Worm (Caenorhabditis elegans) whole organism, late embryonic: Measurements from ENCODE around the gene spe-36.

Experiments used
- C08G9.2 ChIP-seq: sonication (generic microtip); optimal IDR thresholded peaks from 2 replicates; lab custom pipeline; 2016; ENCODE audit warnings: mild to moderate bottlenecking, missing genetic modification characterization, moderate library complexity, missing compliant biosample characterization
- C38D4.7 ChIP-seq: fragments of 200-800 bp; sonication (Bioruptor generic); optimal IDR thresholded peaks from 2 replicates; lab custom pipeline; 2018; ENCODE audit warnings: mild to moderate bottlenecking, missing genetic modification characterization, moderate library complexity, missing compliant biosample characterization
- K09A11.1 ChIP-seq: sonication (generic microtip); optimal IDR thresholded peaks from 2 replicates; lab custom pipeline; 2017; ENCODE audit warnings: antibody characterized with exemption, mild to moderate bottlenecking, missing genetic modification characterization, missing compliant biosample characterization; ENCODE audit not compliant: insufficient read depth
- T23F11.4 ChIP-seq: fragments of 200-800 bp; sonication (Bioruptor generic); optimal IDR thresholded peaks from 2 replicates; lab custom pipeline; 2018; ENCODE audit warnings: mild to moderate bottlenecking, missing genetic modification characterization, missing compliant biosample characterization
- ahr-1 ChIP-seq: sonication (generic microtip); optimal IDR thresholded peaks from 2 replicates; lab custom pipeline; 2016; ENCODE audit warnings: missing genetic modification characterization, missing compliant biosample characterization
- ama-1 ChIP-seq: fragments of 150-350 bp; optimal IDR thresholded peaks from 2 replicates; lab custom pipeline; 2014
- ceh-14 ChIP-seq: sonication (generic microtip); optimal IDR thresholded peaks from 2 replicates; lab custom pipeline; 2016; ENCODE audit warnings: missing genotype, missing genetic modification characterization, missing compliant biosample characterization
- ceh-18 ChIP-seq: sonication (generic microtip); optimal IDR thresholded peaks from 2 replicates; lab custom pipeline; 2016; ENCODE audit warnings: missing genetic modification characterization, missing compliant biosample characterization
- ceh-19 ChIP-seq: fragments of 200-800 bp; sonication (Bioruptor generic); optimal IDR thresholded peaks from 2 replicates; lab custom pipeline; 2018; ENCODE audit warnings: mild to moderate bottlenecking, missing genetic modification characterization, missing compliant biosample characterization
- ceh-2 ChIP-seq: sonication (generic microtip); optimal IDR thresholded peaks from 2 replicates; lab custom pipeline; 2016; ENCODE audit warnings: missing genotype, missing genetic modification characterization, missing compliant biosample characterization
- ceh-30 ChIP-seq: fragments of 150-350 bp; optimal IDR thresholded peaks from 2 replicates; lab custom pipeline; 2014; ENCODE audit warnings: missing biosample characterization, missing genetic modification characterization
- ceh-31 ChIP-seq: sonication (generic microtip); optimal IDR thresholded peaks from 2 replicates; lab custom pipeline; 2016; ENCODE audit warnings: missing genetic modification characterization, missing compliant biosample characterization
- ceh-45 ChIP-seq: fragments of 200-800 bp; sonication (Bioruptor generic); IDR thresholded peaks from 2 replicates; pipeline ENCODE4 v1.3.6; 2022; ENCODE audit warnings: missing genetic modification reagents, missing genetic modification characterization, missing compliant biosample characterization
- ceh-48 ChIP-seq: sonication (generic microtip); optimal IDR thresholded peaks from 2 replicates; lab custom pipeline; 2016; ENCODE audit warnings: missing genetic modification characterization, inconsistent platforms, missing compliant biosample characterization
- ceh-6 ChIP-seq: fragments of 200-800 bp; sonication (Bioruptor generic); optimal IDR thresholded peaks from 2 replicates; lab custom pipeline; 2018; ENCODE audit warnings: mild to moderate bottlenecking, missing genetic modification characterization, missing compliant biosample characterization
- ceh-9 ChIP-seq: sonication (generic microtip); optimal IDR thresholded peaks from 2 replicates; lab custom pipeline; 2016; ENCODE audit warnings: mild to moderate bottlenecking, missing genetic modification characterization, inconsistent platforms, missing compliant biosample characterization
- dve-1 ChIP-seq: sonication (generic microtip); optimal IDR thresholded peaks from 2 replicates; lab custom pipeline; 2017; ENCODE audit warnings: antibody characterized with exemption, mild to moderate bottlenecking, missing genetic modification characterization, missing compliant biosample characterization
- eyg-1 ChIP-seq: sonication (generic microtip); optimal IDR thresholded peaks from 2 replicates; lab custom pipeline; 2016; ENCODE audit warnings: missing genotype, missing genetic modification characterization, missing compliant biosample characterization
- hlh-30 ChIP-seq: sonication (generic microtip); optimal IDR thresholded peaks from 2 replicates; lab custom pipeline; 2017; ENCODE audit warnings: antibody characterized with exemption, missing genetic modification characterization, missing compliant biosample characterization; ENCODE audit not compliant: insufficient read depth
- hlh-6 ChIP-seq: sonication (generic microtip); optimal IDR thresholded peaks from 2 replicates; lab custom pipeline; 2016; ENCODE audit warnings: missing genotype, missing genetic modification characterization, missing compliant biosample characterization
- hlh-8 ChIP-seq: sonication (generic microtip); optimal IDR thresholded peaks from 2 replicates; lab custom pipeline; 2016; ENCODE audit warnings: missing genotype, missing genetic modification characterization, missing compliant biosample characterization
- madf-2 ChIP-seq: sonication (generic microtip); optimal IDR thresholded peaks from 2 replicates; lab custom pipeline; 2017; ENCODE audit warnings: missing genetic modification characterization, missing compliant biosample characterization
- mec-3 ChIP-seq: sonication (generic microtip); optimal IDR thresholded peaks from 2 replicates; lab custom pipeline; 2016; ENCODE audit warnings: borderline replicate concordance, missing genetic modification characterization, missing compliant biosample characterization
- nfya-1 ChIP-seq: sonication (generic microtip); optimal IDR thresholded peaks from 2 replicates; lab custom pipeline; 2017; ENCODE audit warnings: missing genetic modification characterization, mild to moderate bottlenecking, missing compliant biosample characterization, antibody characterized with exemption, moderate library complexity
- nhr-11 ChIP-seq: fragments of 150-350 bp; optimal IDR thresholded peaks from 2 replicates; lab custom pipeline; 2014; ENCODE audit warnings: missing biosample characterization, missing genetic modification characterization
- npax-4 ChIP-seq: sonication (generic microtip); optimal IDR thresholded peaks from 2 replicates; lab custom pipeline; 2016; ENCODE audit warnings: missing genetic modification characterization, missing compliant biosample characterization
- pag-3 ChIP-seq: sonication (generic microtip); optimal IDR thresholded peaks from 2 replicates; lab custom pipeline; 2016; ENCODE audit warnings: missing compliant biosample characterization, missing genetic modification characterization, borderline replicate concordance
- pat-9 ChIP-seq: fragments of 200-800 bp; sonication (Bioruptor generic); optimal IDR thresholded peaks from 2 replicates; lab custom pipeline; 2018; ENCODE audit warnings: mild to moderate bottlenecking, missing genetic modification characterization, moderate library complexity, missing compliant biosample characterization
- pha-2 ChIP-seq: sonication (generic microtip); optimal IDR thresholded peaks from 2 replicates; lab custom pipeline; 2017; ENCODE audit warnings: mild to moderate bottlenecking, missing genetic modification characterization, missing compliant biosample characterization
- pha-4 ChIP-seq: fragments of 150-350 bp; optimal IDR thresholded peaks from 2 replicates; lab custom pipeline; 2018; ENCODE audit warnings: missing biosample characterization, missing genetic modification reagents, missing genetic modification characterization
- pros-1 ChIP-seq: fragments of 150-350 bp; optimal IDR thresholded peaks from 2 replicates; lab custom pipeline; 2014; ENCODE audit warnings: missing biosample characterization, missing genetic modification reagents, missing genetic modification characterization
- ref-2 ChIP-seq: sonication (generic microtip); optimal IDR thresholded peaks from 2 replicates; lab custom pipeline; 2016; ENCODE audit warnings: missing genetic modification characterization, missing compliant biosample characterization
- sdc-2 ChIP-seq: sonication (generic microtip); optimal IDR thresholded peaks from 2 replicates; lab custom pipeline; 2016; ENCODE audit warnings: missing genotype, missing genetic modification characterization, missing compliant biosample characterization
- sox-4 ChIP-seq: sonication (generic microtip); optimal IDR thresholded peaks from 2 replicates; lab custom pipeline; 2017; ENCODE audit warnings: mild to moderate bottlenecking, missing genetic modification characterization, inconsistent platforms, missing compliant biosample characterization
- tbx-2 ChIP-seq: sonication (generic microtip); optimal IDR thresholded peaks from 2 replicates; lab custom pipeline; 2016; ENCODE audit warnings: missing genetic modification characterization, missing compliant biosample characterization
- ttx-3 ChIP-seq: sonication (generic microtip); optimal IDR thresholded peaks from 2 replicates; lab custom pipeline; 2016; ENCODE audit warnings: missing genetic modification reagents, missing genetic modification characterization, missing compliant biosample characterization
- unc-3 ChIP-seq, 2 experiments: fragments of 200-800 bp in 1 of 2; sonication (Bioruptor generic) in 1 of 2; sonication (generic microtip) in 1 of 2; conservative IDR thresholded peaks in 1 of 2; optimal IDR thresholded peaks in 1 of 2; 2 replicates each; pipeline versions ENCODE4 v1.3.6 to Lab custom; 2016 to 2022; ENCODE audit warnings: missing compliant biosample characterization in 2 of 2, missing genetic modification characterization in 2 of 2, missing genetic modification reagents in 1 of 2
- unc-42 ChIP-seq: sonication (generic microtip); optimal IDR thresholded peaks from 2 replicates; lab custom pipeline; 2016; ENCODE audit warnings: missing genotype, missing genetic modification characterization, missing compliant biosample characterization
- unc-55 ChIP-seq: sonication (generic microtip); optimal IDR thresholded peaks from 2 replicates; lab custom pipeline; 2017; ENCODE audit warnings: missing biosample characterization, missing genetic modification reagents, missing genetic modification characterization

Gene spe-36

DNA sequence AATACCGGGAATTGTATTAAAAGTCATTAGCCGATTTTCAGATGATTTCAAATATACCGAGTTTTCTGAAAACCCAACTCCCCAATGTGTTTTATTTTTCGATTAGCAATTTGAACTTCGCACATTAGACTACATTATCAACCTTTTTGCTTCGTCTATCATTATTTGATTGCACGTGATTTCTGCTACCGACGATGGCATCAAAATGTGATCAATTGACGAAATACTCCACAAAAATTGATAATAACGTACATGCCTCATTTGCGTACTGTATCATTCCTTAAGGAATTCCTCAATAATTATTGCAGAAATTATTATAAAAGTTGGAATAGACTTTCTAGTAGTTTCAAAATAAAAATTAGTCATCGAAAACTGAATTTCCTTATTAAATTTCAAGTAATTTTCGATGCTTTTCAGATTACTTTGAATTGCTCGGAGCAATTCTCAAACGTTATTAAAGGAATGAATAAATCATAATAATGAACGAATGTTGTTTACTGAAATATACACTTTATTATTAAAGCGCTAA is 31.8 kb upstream of the spe-36 start:
- TF ChIP-seq nfya-1 (tag; lab: Kevin White, UChicago) = no peak
- no peak for TF ChIP-seq pha-4 (tag; lab: Kevin White, UChicago)
- TF ChIP-seq K09A11.1 (tag; lab: Kevin White, UChicago) = no peak

DNA sequence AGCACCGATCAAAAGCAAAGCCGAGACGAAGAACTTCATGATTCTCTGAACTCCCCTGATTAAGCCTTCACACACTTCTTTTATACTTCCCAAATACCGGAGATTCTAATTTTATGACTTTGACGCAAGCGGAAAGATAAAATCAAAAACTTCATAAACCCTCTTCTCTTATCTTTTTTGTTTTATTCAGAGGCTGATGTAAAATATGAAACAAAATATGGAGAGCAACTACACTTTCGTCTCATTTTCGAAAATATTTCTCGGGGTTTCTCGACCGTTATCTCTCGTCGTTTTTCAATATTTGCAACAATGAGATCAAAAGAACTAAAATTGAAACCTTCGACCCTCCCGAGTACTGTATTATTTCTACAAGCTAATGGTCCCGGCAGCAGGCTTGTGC is 31.0 kb upstream of the spe-36 start, which contains the start of gene lys-4:
Gene lys-4 (minus strand): TSS at position 115 of the 400 bp plus-strand sequence.
- TF ChIP-seq K09A11.1 (tag; lab: Kevin White, UChicago) (no peak), unc-3 (GFP tag; conservative IDR thresholded peaks at IDR 0.05; lab: Robert Waterston, UW) (no peak), unc-3 (tag; optimal IDR thresholded peaks at IDR 0.05; lab: Kevin White, UChicago) (no peak), hlh-30 (tag; lab: Kevin White, UChicago) (no peak), nhr-11 (tag; lab: Kevin White, UChicago) (no peak), ceh-31 (tag; lab: Kevin White, UChicago) (no peak), pat-9 (tag; lab: Kevin White, UChicago) (no peak), ahr-1 (no peak), ceh-2 (tag; lab: Kevin White, UChicago) (no peak), C38D4.7 (GFP tag; lab: Kevin White, UChicago) (no peak), madf-2 (no peak), ttx-3 (tag; lab: Kevin White, UChicago) (no peak), ceh-14 (tag; lab: Kevin White, UChicago) (no peak), sdc-2 (tag; lab: Kevin White, UChicago) (no peak), ceh-18 (tag; lab: Kevin White, UChicago) (no peak), pha-4 (tag; lab: Kevin White, UChicago) (no peak), unc-55 (GFP tag; lab: Kevin White, UChicago) (no peak), pha-2 (tag; lab: Kevin White, UChicago) (no peak)

DNA sequence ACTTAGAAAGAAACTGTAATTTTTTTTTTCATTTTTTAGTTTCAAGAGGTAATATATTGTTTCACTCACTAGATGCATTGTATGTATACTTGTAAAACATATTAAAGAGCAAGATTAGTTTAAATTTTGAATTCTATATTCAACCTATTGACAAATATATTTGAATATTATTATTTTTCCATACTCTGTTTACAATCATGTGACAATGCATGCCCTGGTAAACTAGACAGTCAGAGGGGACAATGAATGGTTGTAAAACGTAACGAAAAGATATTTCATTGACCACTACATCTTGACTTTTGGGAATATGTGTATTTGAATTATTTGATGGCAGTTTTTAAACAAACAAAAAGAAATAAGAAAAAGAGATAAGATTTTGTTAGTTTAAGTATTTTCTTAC is 30.3 kb upstream of the spe-36 start:
- TF ChIP-seq mec-3 (tag; lab: Kevin White, UChicago) = no peak
- no peak for TF ChIP-seq hlh-30 (tag; lab: Kevin White, UChicago)
- no peak for TF ChIP-seq hlh-8
- TF ChIP-seq ceh-48 = no peak
- no peak for TF ChIP-seq unc-55 (GFP tag; lab: Kevin White, UChicago)
- no peak for TF ChIP-seq sox-4 (tag; lab: Kevin White, UChicago)
- no peak for TF ChIP-seq ref-2 (tag; lab: Kevin White, UChicago)
- TF ChIP-seq ceh-45 (GFP tag; lab: Robert Waterston, UW) = no peak
- no peak for TF ChIP-seq ama-1 (lab: Kevin White, UChicago)
- TF ChIP-seq C08G9.2 (tag; lab: Kevin White, UChicago) = no peak
- no peak for TF ChIP-seq tbx-2 (tag; lab: Kevin White, UChicago)
- TF ChIP-seq ceh-9 = no peak
- no peak for TF ChIP-seq T23F11.4
- no peak for TF ChIP-seq sdc-2 (tag; lab: Kevin White, UChicago)
- no peak for TF ChIP-seq hlh-6
- no peak for TF ChIP-seq eyg-1 (tag; lab: Kevin White, UChicago)
- no peak for TF ChIP-seq pros-1
- TF ChIP-seq unc-3 (GFP tag; conservative IDR thresholded peaks at IDR 0.05; lab: Robert Waterston, UW) = no peak
- no peak for TF ChIP-seq unc-3 (tag; optimal IDR thresholded peaks at IDR 0.05; lab: Kevin White, UChicago)
- no peak for TF ChIP-seq ceh-30
- TF ChIP-seq, all 69 proteins: peak for 0

DNA sequence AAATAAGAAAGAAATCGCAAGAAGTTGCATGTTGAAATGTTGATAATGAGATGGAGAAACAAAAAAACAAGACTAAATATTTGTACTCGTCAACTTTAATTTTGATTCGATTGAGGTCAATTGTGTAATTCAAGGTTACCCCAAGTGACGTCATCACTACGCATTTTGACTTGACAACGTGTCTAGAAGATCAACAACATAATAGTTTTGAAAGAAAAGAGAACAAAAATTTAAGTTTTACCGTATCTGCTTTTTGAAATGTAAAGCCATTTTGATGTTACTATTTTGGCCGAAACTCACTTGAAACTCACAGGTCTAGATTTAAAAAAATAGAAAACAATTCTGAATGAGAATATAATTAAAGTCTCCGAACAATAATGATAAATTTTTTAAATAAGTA is 28.8 kb upstream of the spe-36 start, which contains the start of gene dsl-5:
Gene dsl-5 (minus strand): TSS at position 101 of the 400 bp plus-strand sequence.
- TF ChIP-seq ref-2 (tag; lab: Kevin White, UChicago) (no peak), dve-1 (tag; lab: Kevin White, UChicago) (no peak), ceh-19 (GFP tag; lab: Kevin White, UChicago) (no peak), ceh-45 (GFP tag; lab: Robert Waterston, UW) (no peak), pros-1 (no peak), pag-3 (tag; lab: Kevin White, UChicago) (no peak), unc-42 (tag; lab: Kevin White, UChicago) (no peak), ceh-18 (tag; lab: Kevin White, UChicago) (no peak), npax-4 (tag; lab: Kevin White, UChicago) (no peak), ceh-6 (GFP tag; lab: Kevin White, UChicago) (no peak)
